Fruit fly (Drosophila melanogaster) whole organism, adult: ENCODE results near the gene wit.
A peak's percentile ranks its signal among the peaks of the same experiment; 100 is the strongest.

Experiments
- CG11617 ChIP-seq: fragments of 200-800 bp; sonication (Bioruptor generic); optimal IDR thresholded peaks from 2 replicates; lab custom pipeline; 2017; ENCODE audit warnings: mild to moderate bottlenecking, missing biosample characterization, missing genetic modification reagents, missing genetic modification characterization
- CG12768 ChIP-seq: fragments of 200-800 bp; sonication (Bioruptor generic); optimal IDR thresholded peaks from 2 replicates; lab custom pipeline; 2017; ENCODE audit warnings: missing biosample characterization, missing genetic modification characterization, mild to moderate bottlenecking, moderate library complexity, missing genetic modification reagents
- CG14711 ChIP-seq: fragments of 200-800 bp; sonication (Bioruptor generic); optimal IDR thresholded peaks from 2 replicates; lab custom pipeline; 2018; ENCODE audit warnings: missing biosample characterization, mild to moderate bottlenecking, missing genetic modification characterization, moderate library complexity
- CG1620 ChIP-seq: fragments of 200-800 bp; sonication (Bioruptor generic); optimal IDR thresholded peaks from 2 replicates; lab custom pipeline; 2016; ENCODE audit warnings: missing biosample characterization, missing genetic modification characterization
- CG33017 ChIP-seq: fragments of 200-800 bp; sonication (Bioruptor generic); optimal IDR thresholded peaks from 2 replicates; lab custom pipeline; 2018; ENCODE audit warnings: missing biosample characterization, mild to moderate bottlenecking, missing genetic modification characterization, moderate library complexity
- CG5204 ChIP-seq: fragments of 200-800 bp; sonication (Bioruptor generic); optimal IDR thresholded peaks from 2 replicates; lab custom pipeline; 2016; ENCODE audit warnings: missing biosample characterization, missing genetic modification characterization
- CG7045 ChIP-seq: fragments of 200-800 bp; sonication (Bioruptor generic); optimal IDR thresholded peaks from 2 replicates; lab custom pipeline; 2017; ENCODE audit warnings: missing biosample characterization, mild to moderate bottlenecking, missing genetic modification characterization
- CG7101 ChIP-seq: fragments of 200-800 bp; sonication (Bioruptor generic); optimal IDR thresholded peaks from 2 replicates; lab custom pipeline; 2018; ENCODE audit warnings: missing biosample characterization, mild to moderate bottlenecking, missing genetic modification characterization, moderate library complexity
- Clk ChIP-seq: fragments of 200-800 bp; sonication (Bioruptor generic); optimal IDR thresholded peaks from 2 replicates; lab custom pipeline; 2017; ENCODE audit warnings: missing biosample characterization, missing genetic modification characterization
- Crg-1 ChIP-seq: fragments of 200-800 bp; sonication (Bioruptor generic); optimal IDR thresholded peaks from 2 replicates; lab custom pipeline; 2016; ENCODE audit warnings: missing biosample characterization, missing genetic modification characterization
- Hr96 ChIP-seq: fragments of 200-800 bp; sonication (Bioruptor generic); optimal IDR thresholded peaks from 2 replicates; lab custom pipeline; 2016; ENCODE audit warnings: missing biosample characterization, missing genetic modification characterization
- Mnt ChIP-seq: fragments of 200-800 bp; sonication (Bioruptor generic); optimal IDR thresholded peaks from 2 replicates; lab custom pipeline; 2016; ENCODE audit warnings: missing biosample characterization, mild to moderate bottlenecking, missing genetic modification characterization
- bab1 ChIP-seq: fragments of 200-800 bp; sonication (Bioruptor generic); optimal IDR thresholded peaks from 3 replicates; lab custom pipeline; 2019; ENCODE audit warnings: missing biosample characterization, mild to moderate bottlenecking, missing genetic modification characterization, moderate library complexity
- cic ChIP-seq: fragments of 200-800 bp; sonication (Bioruptor generic); optimal IDR thresholded peaks from 2 replicates; lab custom pipeline; 2017; ENCODE audit warnings: missing biosample characterization, mild to moderate bottlenecking, missing genetic modification characterization, moderate library complexity
- cnc ChIP-seq, 2 experiments: fragments of >200 bp; optimal IDR thresholded peaks; 2 replicates each; lab custom pipeline; 2017
- kay ChIP-seq: fragments of 200-800 bp; sonication (Bioruptor generic); peaks from one replicate; lab custom pipeline; 2016; ENCODE audit warnings: missing biosample characterization, missing genetic modification characterization, borderline replicate concordance
- ovo ChIP-seq: fragments of 200-800 bp; sonication (Bioruptor generic); optimal IDR thresholded peaks from 2 replicates; lab custom pipeline; 2016; ENCODE audit warnings: missing biosample characterization, missing genetic modification characterization
- pad ChIP-seq: fragments of 200-800 bp; sonication (Bioruptor generic); optimal IDR thresholded peaks from 3 replicates; lab custom pipeline; 2017; ENCODE audit warnings: missing biosample characterization, missing genetic modification characterization, mild to moderate bottlenecking, moderate library complexity, missing genetic modification reagents
- tj ChIP-seq: fragments of 200-800 bp; sonication (Bioruptor generic); optimal IDR thresholded peaks from 3 replicates; lab custom pipeline; 2017; ENCODE audit warnings: missing biosample characterization, mild to moderate bottlenecking, missing genetic modification characterization, moderate library complexity
- toe ChIP-seq: fragments of 200-800 bp; sonication (Bioruptor generic); optimal IDR thresholded peaks from 2 replicates; lab custom pipeline; 2016; ENCODE audit warnings: missing biosample characterization, missing genetic modification characterization

Gene wit

dm6 chr3L:4108072-4108843, 36.7 kb upstream of the wit start, which contains the start of gene Ack:
Gene Ack, plus strand, starts transcription at chr3L:4108186.
- TF ChIP-seq CG11617 (GFP tag; lab: Kevin White, UChicago) = peak; percentile 51
- no peak for TF ChIP-seq CG14711 (tag; lab: Kevin White, UChicago)
- peak; percentile 45 for TF ChIP-seq CG12768 (GFP tag; lab: Kevin White, UChicago)
- TF ChIP-seq Clk (GFP tag; lab: Kevin White, UChicago) = peak; percentile 32
- TF ChIP-seq tj (GFP tag; lab: Kevin White, UChicago) = peak; percentile 37
- TF ChIP-seq toe (GFP tag; lab: Kevin White, UChicago) = peak; percentile 16
- TF ChIP-seq pad = no peak
- peak; percentile 58 for TF ChIP-seq cic (GFP tag; lab: Kevin White, UChicago)
- peak; percentile 76 for TF ChIP-seq bab1 (GFP tag; lab: Kevin White, UChicago)
- TF ChIP-seq CG7101 (tag; lab: Kevin White, UChicago) = no peak
- TF ChIP-seq Mnt = peak; percentile 79
- TF ChIP-seq CG33017 (tag; lab: Kevin White, UChicago) = no peak

dm6 chr3L:4107120-4107519, 35.6 kb upstream of the wit start:
- TF ChIP-seq CG11617 (GFP tag; lab: Kevin White, UChicago) (no peak), Hr96 (no peak), kay (peak; percentile 94), CG12768 (GFP tag; lab: Kevin White, UChicago) (peak; percentile 35), bab1 (GFP tag; lab: Kevin White, UChicago) (no peak), cic (GFP tag; lab: Kevin White, UChicago) (peak; percentile 72), CG5204 (GFP tag; lab: Kevin White, UChicago) (no peak)

dm6 chr3L:4103258-4104247, 32.0 kb upstream of the wit start, which contains the start of gene Fit1:
Gene Fit1, plus strand, starts transcription at chr3L:4103564.
- TF ChIP-seq Crg-1 (GFP tag; lab: Kevin White, UChicago) = peak; percentile 47
- no peak for TF ChIP-seq bab1 (GFP tag; lab: Kevin White, UChicago)
- TF ChIP-seq pad = peak; percentile 37
- peak; percentile 43 for TF ChIP-seq tj (GFP tag; lab: Kevin White, UChicago)
- peak; percentile 76 for TF ChIP-seq Mnt
- no peak for TF ChIP-seq toe (GFP tag; lab: Kevin White, UChicago)
- TF ChIP-seq Hr96 = peak; percentile 22
- no peak for TF ChIP-seq CG1620
- peak; percentile 95 for TF ChIP-seq cic (GFP tag; lab: Kevin White, UChicago)
- no peak for TF ChIP-seq CG14711 (tag; lab: Kevin White, UChicago)
- peak; percentile 85 for TF ChIP-seq CG12768 (GFP tag; lab: Kevin White, UChicago)
- TF ChIP-seq CG7045 (GFP tag; lab: Kevin White, UChicago) = peak; percentile 21
- peak; percentile 60 for TF ChIP-seq CG11617 (GFP tag; lab: Kevin White, UChicago)
- peak; percentile 51 for TF ChIP-seq ovo (GFP tag; lab: Kevin White, UChicago)
- no peak for TF ChIP-seq cnc (optimal IDR thresholded peaks at IDR 0.05; lab: Kevin White, UChicago)
- peak; percentile 69 for TF ChIP-seq kay
- no peak for TF ChIP-seq CG33017 (tag; lab: Kevin White, UChicago)
- TF ChIP-seq CG7101 (tag; lab: Kevin White, UChicago) = no peak
- TF ChIP-seq Clk (GFP tag; lab: Kevin White, UChicago) = no peak
- no peak for TF ChIP-seq CG5204 (GFP tag; lab: Kevin White, UChicago)

- TF ChIP-seq CG7045 (GFP tag; lab: Kevin White, UChicago) = no peak
- peak; percentile 38 for TF ChIP-seq ovo (GFP tag; lab: Kevin White, UChicago)
- no peak for TF ChIP-seq CG11617 (GFP tag; lab: Kevin White, UChicago)
- TF ChIP-seq CG14711 (tag; lab: Kevin White, UChicago) = peak; percentile 33
- peak; percentile 11 for TF ChIP-seq Hr96
- TF ChIP-seq kay = peak; percentile 93
- peak; percentile 25 for TF ChIP-seq toe (GFP tag; lab: Kevin White, UChicago)
- TF ChIP-seq CG7101 (tag; lab: Kevin White, UChicago) = peak; percentile 39
- TF ChIP-seq Clk (GFP tag; lab: Kevin White, UChicago) = peak; percentile 25
- no peak for TF ChIP-seq CG1620
- TF ChIP-seq tj (GFP tag; lab: Kevin White, UChicago) = peak; percentile 41
- no peak for TF ChIP-seq CG5204 (GFP tag; lab: Kevin White, UChicago)
- TF ChIP-seq Mnt = peak; percentile 94
- peak; percentile 98 for TF ChIP-seq cic (GFP tag; lab: Kevin White, UChicago)
- peak; percentile 33 for TF ChIP-seq CG12768 (GFP tag; lab: Kevin White, UChicago)
- peak; percentile 36 for TF ChIP-seq pad
- no peak for TF ChIP-seq cnc (optimal IDR thresholded peaks at IDR 0.05; lab: Kevin White, UChicago)
- peak; percentile 67 for TF ChIP-seq bab1 (GFP tag; lab: Kevin White, UChicago)
- peak; percentile 39 for TF ChIP-seq CG33017 (tag; lab: Kevin White, UChicago)
- no peak for TF ChIP-seq Crg-1 (GFP tag; lab: Kevin White, UChicago)
These were observed 31.2 kb upstream of the wit start, which contains the start of gene CG14995 for dm6 chr3L:4102496-4103257. Gene CG14995, minus strand, starts transcription at chr3L:4103256.
